Fruit fly (Drosophila melanogaster): ENCODE measurements around the gene Prp40.
A peak's percentile ranks its signal among the peaks of the same experiment; 100 is the strongest.

DNA sequence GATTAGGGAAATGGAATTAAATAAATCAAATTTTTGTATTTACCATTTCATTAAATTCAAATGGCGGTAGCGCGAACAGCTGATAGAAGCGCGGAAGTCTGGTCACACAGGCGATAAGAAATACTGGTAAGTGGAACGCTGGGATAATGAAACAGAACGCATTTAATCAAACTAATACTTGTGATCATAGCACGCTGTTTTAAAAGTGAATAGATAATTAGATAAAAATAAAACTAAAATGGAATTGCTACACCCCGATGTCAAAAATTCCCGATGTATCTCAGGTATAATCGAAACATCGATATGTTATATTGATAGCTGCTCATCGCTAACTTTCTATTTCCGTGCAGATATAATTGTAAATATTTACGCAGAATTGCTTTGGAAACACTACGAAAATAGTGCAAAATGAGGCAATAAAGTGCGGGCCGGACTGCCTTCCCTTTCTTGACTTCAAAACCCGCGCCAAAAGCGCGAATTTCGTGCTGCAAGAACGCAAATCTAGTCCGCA, 30.3 kb upstream of the Prp40 start, which contains the start of the genes okr and CG3558:
- TF ChIP-seq h (GFP tag; optimal IDR thresholded peaks at IDR 0.05) (no peak), pan (optimal IDR thresholded peaks at IDR 0.05) (no peak), fru (GFP tag; optimal IDR thresholded peaks at IDR 0.05) (no peak), OdsH (GFP tag; optimal IDR thresholded peaks at IDR 0.05) (no peak), HLH106 (tag; optimal IDR thresholded peaks at IDR 0.05) (no peak), usp (GFP tag; optimal IDR thresholded peaks at IDR 0.05) (no peak), brk (GFP tag; optimal IDR thresholded peaks at IDR 0.05) (no peak), psq (GFP tag; optimal IDR thresholded peaks at IDR 0.05) (no peak), CG9705 (GFP tag; optimal IDR thresholded peaks at IDR 0.05) (peak; percentile 1), jim (GFP tag; optimal IDR thresholded peaks at IDR 0.05) (no peak), CrebA (GFP tag; optimal IDR thresholded peaks at IDR 0.05; ENCODE audit: borderline replicate concordance) (no peak), Hnf4 (GFP tag; optimal IDR thresholded peaks at IDR 0.05) (no peak)
